Worm (Caenorhabditis elegans) whole organism, L4 larva: ENCODE results near the gene R10F2.5.

Experiments used
- F10B5.3 ChIP-seq: sonication (generic microtip); optimal IDR thresholded peaks from 2 replicates; lab custom pipeline; 2016; ENCODE audit warnings: mild to moderate bottlenecking, missing genetic modification characterization, missing compliant biosample characterization
- F44E2.7 ChIP-seq: fragments of 200-800 bp; sonication (Bioruptor generic); IDR thresholded peaks from 2 replicates; pipeline ENCODE4 v2.1.2; 2022; ENCODE audit warnings: missing genetic modification characterization, missing compliant biosample characterization
- Y105C5A.15 ChIP-seq: fragments of 200-800 bp; sonication (Bioruptor generic); IDR thresholded peaks from 2 replicates; pipeline ENCODE4 v1.3.6; 2022; ENCODE audit warnings: missing genetic modification characterization, missing compliant biosample characterization
- ZK337.2 ChIP-seq: fragments of 200-800 bp; sonication (Bioruptor generic); IDR thresholded peaks from 2 replicates; pipeline ENCODE4 v1.3.6; 2022; ENCODE audit warnings: missing genetic modification reagents, missing genetic modification characterization, missing compliant biosample characterization
- aha-1 ChIP-seq: fragments of 150-350 bp; peaks from one replicate; lab custom pipeline; 2014; ENCODE audit warnings: missing biosample characterization, missing genetic modification characterization
- aly-2 ChIP-seq: sonication (generic microtip); optimal IDR thresholded peaks from 2 replicates; lab custom pipeline; 2018; ENCODE audit warnings: missing biosample characterization, missing genetic modification characterization
- ama-1 ChIP-seq: fragments of 150-350 bp; optimal IDR thresholded peaks from 2 replicates; lab custom pipeline; 2014; ENCODE audit warnings: inconsistent platforms, mixed read lengths
- arid-1 ChIP-seq: fragments of 200-800 bp; sonication (Bioruptor generic); conservative IDR thresholded peaks from 2 replicates; pipeline ENCODE4 v1.3.6; 2022; ENCODE audit warnings: missing genetic modification reagents, missing genetic modification characterization, missing compliant biosample characterization
- ceh-28 ChIP-seq: fragments of 150-350 bp; optimal IDR thresholded peaks from 2 replicates; lab custom pipeline; 2014; ENCODE audit warnings: missing biosample characterization, missing genetic modification reagents, missing genetic modification characterization
- ceh-32 ChIP-seq: sonication (generic microtip); optimal IDR thresholded peaks from 2 replicates; lab custom pipeline; 2016; ENCODE audit warnings: mild to moderate bottlenecking, missing genetic modification characterization, missing compliant biosample characterization; ENCODE audit not compliant: poor library complexity
- ceh-82 ChIP-seq: sonication (generic microtip); optimal IDR thresholded peaks from 2 replicates; lab custom pipeline; 2017; ENCODE audit warnings: missing biosample characterization, missing genetic modification characterization
- ces-1 ChIP-seq: fragments of 150-350 bp; sonication (generic microtip); optimal IDR thresholded peaks from 4 replicates; lab custom pipeline; 2014; ENCODE audit warnings: missing biosample characterization, missing genetic modification reagents, missing genetic modification characterization
- cey-2 ChIP-seq: sonication (generic microtip); optimal IDR thresholded peaks from 3 replicates; lab custom pipeline; 2017; ENCODE audit warnings: missing genetic modification characterization, mild to moderate bottlenecking, missing compliant biosample characterization, antibody characterized with exemption, borderline replicate concordance; ENCODE audit not compliant: insufficient read depth
- dmd-6 ChIP-seq: fragments of 200-800 bp; sonication (Bioruptor generic); IDR thresholded peaks from 2 replicates; pipeline ENCODE4 v1.3.6; 2022; ENCODE audit warnings: missing genetic modification reagents, missing genetic modification characterization, missing compliant biosample characterization
- duxl-1 ChIP-seq: sonication (generic microtip); optimal IDR thresholded peaks from 2 replicates; lab custom pipeline; 2016; ENCODE audit warnings: mild to moderate bottlenecking, missing genetic modification characterization, moderate library complexity, missing compliant biosample characterization; ENCODE audit not compliant: poor library complexity
- fos-1 ChIP-seq: fragments of 150-350 bp; optimal IDR thresholded peaks from 2 replicates; lab custom pipeline; 2014; ENCODE audit warnings: missing biosample characterization, missing genetic modification characterization
- lin-1 ChIP-seq: fragments of 200-800 bp; sonication (Bioruptor generic); IDR thresholded peaks from 2 replicates; pipeline ENCODE4 v1.3.6; 2022; ENCODE audit warnings: missing genetic modification reagents, missing genetic modification characterization, missing compliant biosample characterization
- lin-13 ChIP-seq: fragments of 150-350 bp; optimal IDR thresholded peaks from 2 replicates; lab custom pipeline; 2014; ENCODE audit warnings: missing biosample characterization, missing genetic modification reagents, missing genetic modification characterization
- lin-15B ChIP-seq: fragments of 150-350 bp; sonication (generic microtip); optimal IDR thresholded peaks from 3 replicates; lab custom pipeline; 2014; ENCODE audit warnings: missing biosample characterization, missing genetic modification characterization
- lin-38 ChIP-seq: fragments of 200-800 bp; sonication (Bioruptor generic); IDR thresholded peaks from 2 replicates; pipeline ENCODE4 v1.3.6; 2022; ENCODE audit warnings: missing genetic modification reagents, missing genetic modification characterization, missing compliant biosample characterization
- nhr-111 ChIP-seq: fragments of 200-800 bp; sonication (Bioruptor generic); optimal IDR thresholded peaks from 2 replicates; lab custom pipeline; 2018; ENCODE audit warnings: mild to moderate bottlenecking, missing genetic modification characterization, missing compliant biosample characterization
- nhr-237 ChIP-seq: sonication (generic microtip); optimal IDR thresholded peaks from 2 replicates; lab custom pipeline; 2017; ENCODE audit warnings: missing biosample characterization, missing genetic modification characterization
- nhr-41 ChIP-seq: fragments of 200-800 bp; sonication (Bioruptor generic); IDR thresholded peaks from 2 replicates; pipeline ENCODE4 v1.3.6; 2022; ENCODE audit warnings: missing genetic modification reagents, missing genetic modification characterization, missing compliant biosample characterization
- nhr-42 ChIP-seq: fragments of 200-800 bp; sonication (Bioruptor generic); IDR thresholded peaks from 2 replicates; pipeline ENCODE4 v1.3.6; 2022; ENCODE audit warnings: missing genetic modification characterization, missing compliant biosample characterization
- nhr-48 ChIP-seq: sonication (generic microtip); optimal IDR thresholded peaks from 2 replicates; lab custom pipeline; 2016; ENCODE audit warnings: mild to moderate bottlenecking, missing genetic modification characterization, missing compliant biosample characterization
- saeg-2 ChIP-seq: fragments of 200-800 bp; sonication (Bioruptor generic); IDR thresholded peaks from 2 replicates; pipeline ENCODE4 v1.3.6; 2022; ENCODE audit warnings: missing genetic modification reagents, missing genetic modification characterization, missing compliant biosample characterization
- spr-3 ChIP-seq: fragments of 200-800 bp; sonication (Bioruptor generic); optimal IDR thresholded peaks from 2 replicates; lab custom pipeline; 2018; ENCODE audit warnings: mild to moderate bottlenecking, missing genetic modification characterization, missing compliant biosample characterization
- tra-1 ChIP-seq: fragments of 200-800 bp; sonication (Bioruptor generic); IDR thresholded peaks from 2 replicates; pipeline ENCODE4 v1.3.6; 2022; ENCODE audit warnings: missing genetic modification reagents, missing genetic modification characterization, missing compliant biosample characterization
- unc-39 ChIP-seq: sonication (generic microtip); optimal IDR thresholded peaks from 2 replicates; lab custom pipeline; 2017; ENCODE audit warnings: missing biosample characterization, missing genetic modification characterization
- unc-62 ChIP-seq, 3 experiments: fragments of 150-350 bp in 1 of 3; sonication (generic microtip); optimal IDR thresholded peaks in 2 of 3; peaks in 1 of 3; 1 replicate in 1 of 3; 2 replicates in 2 of 3; lab custom pipeline; 2014 to 2017; ENCODE audit warnings: missing biosample characterization in 3 of 3, missing genetic modification characterization in 3 of 3, missing genetic modification reagents in 3 of 3, missing genotype in 1 of 3
- zfp-2 ChIP-seq: sonication (generic microtip); optimal IDR thresholded peaks from 2 replicates; lab custom pipeline; 2016; ENCODE audit warnings: mild to moderate bottlenecking, missing genetic modification characterization, missing compliant biosample characterization
- zip-11 ChIP-seq: fragments of 200-800 bp; sonication (Bioruptor generic); IDR thresholded peaks from 2 replicates; pipeline ENCODE4 v1.3.6; 2022; ENCODE audit warnings: missing genetic modification characterization, missing compliant biosample characterization

The R10F2.5 gene

DNA sequence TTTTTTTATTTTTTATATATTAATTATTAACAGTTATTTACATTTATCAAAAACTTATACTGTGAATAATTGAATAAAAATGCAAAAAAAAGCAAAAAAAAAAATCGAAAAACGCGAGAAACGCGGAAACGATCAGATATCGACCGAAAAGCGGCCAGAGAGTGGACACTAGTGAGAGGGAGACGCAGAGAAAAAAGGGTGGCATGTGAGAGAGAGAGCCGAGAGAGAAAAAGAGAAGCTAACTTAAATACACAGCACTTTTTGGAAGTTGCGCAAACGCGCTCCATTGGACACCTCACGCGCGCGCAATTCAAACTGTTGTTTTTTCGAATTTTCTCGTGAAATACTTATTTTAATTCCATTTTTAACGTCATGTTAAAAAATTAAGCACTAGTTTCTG lies 41.9 kb upstream of the R10F2.5 start (continued):
- TF ChIP-seq tra-1 (peak; percentile 79), arid-1 (no peak), F10B5.3 (no peak), ceh-82 (no peak), lin-15B (tag; lab: Kevin White, UChicago) (no peak), F44E2.7 (GFP tag; lab: Robert Waterston, UW) (no peak), nhr-41 (GFP tag; lab: Robert Waterston, UW) (no peak), saeg-2 (GFP tag; lab: Robert Waterston, UW) (0 out of 2 replicates have a peak, but pooled peaks have one; percentile 28), nhr-42 (GFP tag; lab: Robert Waterston, UW) (no peak), ces-1 (GFP tag; lab: Kevin White, UChicago) (no peak), ceh-32 (tag; lab: Kevin White, UChicago) (no peak), zfp-2 (tag; lab: Kevin White, UChicago) (no peak), lin-1 (GFP tag; lab: Robert Waterston, UW) (0 out of 2 replicates have a peak, but pooled peaks have one; percentile 12), nhr-237 (tag; lab: Kevin White, UChicago) (no peak), nhr-48 (tag; lab: Kevin White, UChicago) (peak; percentile 34), Y105C5A.15 (GFP tag; lab: Robert Waterston, UW) (no peak), cey-2 (tag; lab: Kevin White, UChicago) (no peak), aha-1 (tag; lab: Kevin White, UChicago) (no peak)

- TF ChIP-seq zip-11 (GFP tag; lab: Robert Waterston, UW) (no peak), F10B5.3 (no peak), aly-2 (tag; lab: Kevin White, UChicago) (no peak), dmd-6 (GFP tag; lab: Robert Waterston, UW) (no peak), spr-3 (no peak), duxl-1 (tag; lab: Kevin White, UChicago) (no peak), nhr-48 (tag; lab: Kevin White, UChicago) (no peak), lin-13 (GFP tag; lab: Kevin White, UChicago) (no peak), ama-1 (lab: Kevin White, UChicago) (no peak), unc-39 (tag; lab: Kevin White, UChicago) (no peak), nhr-111 (GFP tag; lab: Kevin White, UChicago) (no peak), lin-1 (GFP tag; lab: Robert Waterston, UW) (no peak), ZK337.2 (GFP tag; lab: Robert Waterston, UW) (no peak), lin-15B (tag; lab: Kevin White, UChicago) (no peak), arid-1 (no peak)
These were observed 41.0 kb upstream of the R10F2.5 start, which contains the start of gene H05C05.2 for ce11 chrIII:2965534-2965933. TSS of gene H05C05.2 (minus strand) at chrIII:2965634.

DNA sequence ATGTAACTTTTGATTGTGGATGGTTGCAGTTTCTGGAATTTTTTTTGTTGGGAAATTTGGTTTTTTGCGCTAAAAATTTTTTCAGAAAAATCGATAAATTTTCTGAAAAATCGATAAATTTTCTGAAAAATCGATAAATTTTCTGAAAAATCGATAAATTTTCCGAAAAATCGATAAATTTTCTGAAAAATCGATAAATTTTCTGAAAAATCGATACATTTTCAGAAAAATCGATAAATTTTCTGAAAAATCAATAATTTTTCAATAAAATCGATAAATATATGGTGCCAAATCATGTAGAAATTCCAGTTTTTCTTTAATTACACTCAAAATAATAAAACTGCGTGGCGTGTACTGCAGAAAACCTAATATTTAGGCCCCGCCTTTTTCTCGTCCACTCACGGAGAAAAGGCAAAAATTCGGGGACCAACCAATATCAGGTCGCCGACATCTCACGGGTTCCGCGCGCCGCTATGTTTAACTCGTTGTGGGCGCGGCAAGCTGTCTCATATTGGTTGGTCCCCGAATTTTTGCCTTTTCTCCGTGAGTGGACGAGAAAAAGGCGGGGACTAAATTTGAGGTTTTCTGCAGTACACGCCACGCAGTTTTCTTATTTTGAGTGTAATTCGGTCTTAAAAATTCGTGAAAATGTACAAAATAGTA lies 38.5 kb upstream of the R10F2.5 start:
- TF ChIP-seq lin-38 (GFP tag; lab: Robert Waterston, UW) (0 out of 2 replicates have a peak, but pooled peaks have one; percentile 8), ceh-28 (tag; lab: Kevin White, UChicago) (peak; percentile 80)

DNA sequence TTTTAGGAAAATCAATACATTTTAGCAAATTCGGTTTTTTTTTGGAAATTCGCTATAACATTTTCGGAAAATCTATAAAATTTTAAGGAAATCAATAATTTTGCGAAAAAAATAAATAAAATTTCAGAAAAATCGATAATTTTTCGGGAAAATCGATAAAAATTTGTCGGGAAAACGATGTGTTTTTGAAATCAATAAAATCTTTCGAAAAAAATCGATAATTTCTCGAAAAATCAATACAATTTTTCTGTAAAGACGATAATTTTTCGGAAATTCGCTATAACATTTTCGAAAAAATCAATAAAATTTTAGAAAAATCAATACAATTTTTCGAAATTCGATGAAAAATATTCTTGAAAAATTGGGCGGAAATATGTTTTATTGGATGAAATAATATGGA lies 37.3 kb upstream of the R10F2.5 start:
- TF ChIP-seq fos-1 (tag; lab: Kevin White, UChicago) = no peak
- peak; percentile 70 for TF ChIP-seq ceh-28 (tag; lab: Kevin White, UChicago)
- TF ChIP-seq unc-62 (GFP tag; optimal IDR thresholded peaks at IDR 0.05 in 1 of 2; lab: Kevin White, UChicago) = peak in 1 of 2 experiments; percentile 22
- no peak for TF ChIP-seq unc-62 (tag; optimal IDR thresholded peaks at IDR 0.05; lab: Kevin White, UChicago)
